Fruit fly (Drosophila melanogaster): Measurements from ENCODE around the gene Desat1.

Desat1 gene

dm6 chr3R:12402935-12403334 is 36.5 kb upstream of the Desat1 start:
- TF ChIP-seq ovo (GFP tag; optimal IDR thresholded peaks at IDR 0.05) (peak; percentile 86), CG11617 (GFP tag; optimal IDR thresholded peaks at IDR 0.05) (peak; percentile 97), toe (GFP tag; optimal IDR thresholded peaks at IDR 0.05) (peak; percentile 96), Hr96 (GFP tag; optimal IDR thresholded peaks at IDR 0.05) (peak; percentile 96), Mnt (GFP tag; optimal IDR thresholded peaks at IDR 0.05) (peak; percentile 91), cnc (optimal IDR thresholded peaks at IDR 0.05) (no peak), kay (GFP tag; ENCODE audit: borderline replicate concordance) (peak; percentile 99), tj (GFP tag; optimal IDR thresholded peaks at IDR 0.05) (peak; percentile 79), Clk (GFP tag; optimal IDR thresholded peaks at IDR 0.05) (peak; percentile 95), CG1620 (GFP tag; optimal IDR thresholded peaks at IDR 0.05) (peak; percentile 86), pad (GFP tag; optimal IDR thresholded peaks at IDR 0.05) (peak; percentile 87), cic (GFP tag; optimal IDR thresholded peaks at IDR 0.05) (peak; percentile 88), CG5204 (GFP tag; optimal IDR thresholded peaks at IDR 0.05) (peak; percentile 96), CG7101 (tag; optimal IDR thresholded peaks at IDR 0.05) (peak; percentile 99), CG12768 (GFP tag; optimal IDR thresholded peaks at IDR 0.05) (peak; percentile 98), CG7045 (GFP tag; optimal IDR thresholded peaks at IDR 0.05) (peak; percentile 100), Crg-1 (GFP tag; optimal IDR thresholded peaks at IDR 0.05) (peak; percentile 85), CG14711 (tag; optimal IDR thresholded peaks at IDR 0.05) (peak; percentile 96), bab1 (GFP tag; optimal IDR thresholded peaks at IDR 0.05) (peak; percentile 98), CG33017 (tag; optimal IDR thresholded peaks at IDR 0.05) (peak; percentile 99)

dm6 chr3R:12405134-12405533 is 34.3 kb upstream of the Desat1 start:
- TF ChIP-seq toe (GFP tag; optimal IDR thresholded peaks at IDR 0.05) (no peak), kay (GFP tag; ENCODE audit: borderline replicate concordance) (peak; percentile 77)

DNA sequence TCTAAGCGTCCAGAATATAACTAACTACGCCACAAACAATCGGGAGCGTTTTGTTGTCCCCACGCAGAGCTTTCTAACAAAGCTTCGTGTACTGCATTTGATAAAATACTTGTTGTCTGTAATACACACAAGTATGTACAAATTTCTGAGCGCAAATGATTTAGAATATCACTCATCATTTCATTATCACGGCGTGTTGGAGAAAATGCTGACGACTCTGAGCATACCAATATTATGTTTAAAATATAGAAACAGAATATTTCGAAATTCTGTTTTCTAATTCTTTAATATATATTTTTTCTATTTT is 33.5 kb upstream of the Desat1 start, which contains the start of gene Cyp9f2:
Cyp9f2 (minus strand) TSS at position 101 of the 307 bp plus-strand sequence.
- TF ChIP-seq toe (GFP tag; optimal IDR thresholded peaks at IDR 0.05) (no peak), cic (GFP tag; optimal IDR thresholded peaks at IDR 0.05) (peak; percentile 69)

- no peak for TF ChIP-seq Crg-1 (GFP tag; optimal IDR thresholded peaks at IDR 0.05)
- TF ChIP-seq ovo (GFP tag; optimal IDR thresholded peaks at IDR 0.05), result peak; percentile 25
- TF ChIP-seq cnc (optimal IDR thresholded peaks at IDR 0.05), result peak in 1 of 2 experiments; percentile 79
- peak; percentile 69 for TF ChIP-seq CG33017 (tag; optimal IDR thresholded peaks at IDR 0.05)
- TF ChIP-seq pad (GFP tag; optimal IDR thresholded peaks at IDR 0.05), result no peak
- peak; percentile 60 for TF ChIP-seq bab1 (GFP tag; optimal IDR thresholded peaks at IDR 0.05)
- TF ChIP-seq Clk (GFP tag; optimal IDR thresholded peaks at IDR 0.05), result no peak
- TF ChIP-seq CG7045 (GFP tag; optimal IDR thresholded peaks at IDR 0.05), result peak; percentile 24
- TF ChIP-seq CG12768 (GFP tag; optimal IDR thresholded peaks at IDR 0.05), result peak; percentile 96
- peak; percentile 28 for TF ChIP-seq tj (GFP tag; optimal IDR thresholded peaks at IDR 0.05)
- TF ChIP-seq Hr96 (GFP tag; optimal IDR thresholded peaks at IDR 0.05), result peak; percentile 57
- TF ChIP-seq CG7101 (tag; optimal IDR thresholded peaks at IDR 0.05), result peak; percentile 59
- peak; percentile 70 for TF ChIP-seq toe (GFP tag; optimal IDR thresholded peaks at IDR 0.05)
- peak; percentile 33 for TF ChIP-seq Mnt (GFP tag; optimal IDR thresholded peaks at IDR 0.05)
- no peak for TF ChIP-seq CG5204 (GFP tag; optimal IDR thresholded peaks at IDR 0.05)
- no peak for TF ChIP-seq kay (GFP tag; ENCODE audit: borderline replicate concordance)
- no peak for TF ChIP-seq CG1620 (GFP tag; optimal IDR thresholded peaks at IDR 0.05)
- TF ChIP-seq CG14711 (tag; optimal IDR thresholded peaks at IDR 0.05), result peak; percentile 65
- TF ChIP-seq cic (GFP tag; optimal IDR thresholded peaks at IDR 0.05), result peak; percentile 47
- TF ChIP-seq CG11617 (GFP tag; optimal IDR thresholded peaks at IDR 0.05), result peak; percentile 70
Measured at dm6 chr3R:12406235-12407196, 32.9 kb upstream of the Desat1 start, which contains the start of gene CG5167. Gene CG5167 (plus strand): TSS chr3R:12406532.

- TF ChIP-seq CG11617 (GFP tag; optimal IDR thresholded peaks at IDR 0.05) (peak; percentile 8), CG7101 (tag; optimal IDR thresholded peaks at IDR 0.05) (peak; percentile 35), CG12768 (GFP tag; optimal IDR thresholded peaks at IDR 0.05) (no peak), cnc (optimal IDR thresholded peaks at IDR 0.05) (no peak), Mnt (GFP tag; optimal IDR thresholded peaks at IDR 0.05) (peak; percentile 50), kay (GFP tag; ENCODE audit: borderline replicate concordance) (no peak), cic (GFP tag; optimal IDR thresholded peaks at IDR 0.05) (peak; percentile 2), pad (GFP tag; optimal IDR thresholded peaks at IDR 0.05) (no peak), CG5204 (GFP tag; optimal IDR thresholded peaks at IDR 0.05) (no peak), ovo (GFP tag; optimal IDR thresholded peaks at IDR 0.05) (no peak), Hr96 (GFP tag; optimal IDR thresholded peaks at IDR 0.05) (no peak), CG14711 (tag; optimal IDR thresholded peaks at IDR 0.05) (peak; percentile 2), Clk (GFP tag; optimal IDR thresholded peaks at IDR 0.05) (no peak), CG7045 (GFP tag; optimal IDR thresholded peaks at IDR 0.05) (no peak), tj (GFP tag; optimal IDR thresholded peaks at IDR 0.05) (no peak), CG33017 (tag; optimal IDR thresholded peaks at IDR 0.05) (no peak), CG1620 (GFP tag; optimal IDR thresholded peaks at IDR 0.05) (peak; percentile 20), Crg-1 (GFP tag; optimal IDR thresholded peaks at IDR 0.05) (no peak), bab1 (GFP tag; optimal IDR thresholded peaks at IDR 0.05) (peak; percentile 60), toe (GFP tag; optimal IDR thresholded peaks at IDR 0.05) (no peak)
Measured at dm6 chr3R:12408160-12408559, 31.2 kb upstream of the Desat1 start, which contains the start of gene CG5196. Gene CG5196 (plus strand): TSS chr3R:12408316.

dm6 chr3R:12411449-12411848 is 28.0 kb upstream of the Desat1 start:
- TF ChIP-seq Clk (GFP tag; optimal IDR thresholded peaks at IDR 0.05) (no peak), Mnt (GFP tag; optimal IDR thresholded peaks at IDR 0.05) (no peak), CG14711 (tag; optimal IDR thresholded peaks at IDR 0.05) (no peak), cnc (optimal IDR thresholded peaks at IDR 0.05) (no peak), CG7101 (tag; optimal IDR thresholded peaks at IDR 0.05) (no peak), CG7045 (GFP tag; optimal IDR thresholded peaks at IDR 0.05) (no peak), pad (GFP tag; optimal IDR thresholded peaks at IDR 0.05) (no peak), ovo (GFP tag; optimal IDR thresholded peaks at IDR 0.05) (no peak), bab1 (GFP tag; optimal IDR thresholded peaks at IDR 0.05) (no peak), toe (GFP tag; optimal IDR thresholded peaks at IDR 0.05) (no peak), tj (GFP tag; optimal IDR thresholded peaks at IDR 0.05) (no peak), CG1620 (GFP tag; optimal IDR thresholded peaks at IDR 0.05) (no peak), kay (GFP tag; ENCODE audit: borderline replicate concordance) (no peak), CG33017 (tag; optimal IDR thresholded peaks at IDR 0.05) (no peak)

All from whole organism, adult.